Worm (Caenorhabditis elegans) whole organism, young adult: ENCODE data around the gene mdmh-35.

ENCODE experiments used
- B0035.1 ChIP-seq: sonication (generic microtip); optimal IDR thresholded peaks from 2 replicates; lab custom pipeline; 2016; ENCODE audit warnings: missing genetic modification characterization, mild to moderate bottlenecking, missing compliant biosample characterization, missing genotype, missing genetic modification reagents
- B0261.1 ChIP-seq: sonication (generic microtip); optimal IDR thresholded peaks from 2 replicates; lab custom pipeline; 2016; ENCODE audit warnings: mild to moderate bottlenecking, missing genetic modification characterization, moderate library complexity, missing compliant biosample characterization
- B0336.3 ChIP-seq: fragments of 200-800 bp; sonication (Bioruptor generic); IDR thresholded peaks from 2 replicates; pipeline ENCODE4 v1.3.6; 2022; ENCODE audit warnings: missing genetic modification characterization, missing compliant biosample characterization
- C06A6.2 ChIP-seq: fragments of 200-800 bp; sonication (Bioruptor generic); conservative IDR thresholded peaks from 2 replicates; pipeline ENCODE4 v1.3.6; 2022; ENCODE audit warnings: missing genetic modification characterization, missing compliant biosample characterization
- C17E4.6 ChIP-seq: fragments of 200-800 bp; sonication (Bioruptor generic); IDR thresholded peaks from 2 replicates; pipeline ENCODE4 v1.3.6; 2022; ENCODE audit warnings: missing genetic modification reagents, missing genetic modification characterization, missing compliant biosample characterization
- D2030.7 ChIP-seq: fragments of 200-800 bp; sonication (Bioruptor generic); IDR thresholded peaks from 2 replicates; pipeline ENCODE4 v1.3.6; 2022; ENCODE audit warnings: missing genetic modification reagents, missing genetic modification characterization, missing compliant biosample characterization
- F23B12.7 ChIP-seq: sonication (generic microtip); optimal IDR thresholded peaks from 2 replicates; lab custom pipeline; 2017; ENCODE audit warnings: missing genetic modification characterization, mild to moderate bottlenecking, missing compliant biosample characterization, antibody characterized with exemption, moderate library complexity; ENCODE audit not compliant: insufficient read depth
- F49E8.2 ChIP-seq: sonication (generic microtip); optimal IDR thresholded peaks from 3 replicates; lab custom pipeline; 2017; ENCODE audit warnings: missing genetic modification characterization, mild to moderate bottlenecking, missing compliant biosample characterization, antibody characterized with exemption, moderate library complexity; ENCODE audit not compliant: insufficient read depth
- F52B5.7 ChIP-seq: sonication (generic microtip); optimal IDR thresholded peaks from 2 replicates; lab custom pipeline; 2016; ENCODE audit warnings: mild to moderate bottlenecking, missing genetic modification characterization, missing compliant biosample characterization
- K11D2.4 ChIP-seq: fragments of 200-800 bp; sonication (Bioruptor generic); IDR thresholded peaks from 2 replicates; pipeline ENCODE4 v1.3.6; 2022; ENCODE audit warnings: missing genetic modification reagents, missing genetic modification characterization, missing compliant biosample characterization
- T26A5.8 ChIP-seq: sonication (generic microtip); optimal IDR thresholded peaks from 2 replicates; lab custom pipeline; 2016; ENCODE audit warnings: missing genetic modification characterization, missing compliant biosample characterization
- Y95B8A.8 ChIP-seq: fragments of 200-800 bp; sonication (Bioruptor generic); IDR thresholded peaks from 2 replicates; pipeline ENCODE4 v1.3.6; 2022; ENCODE audit warnings: missing genetic modification reagents, missing genetic modification characterization, missing compliant biosample characterization
- athp-1 ChIP-seq: sonication (generic microtip); optimal IDR thresholded peaks from 2 replicates; lab custom pipeline; 2017; ENCODE audit warnings: mild to moderate bottlenecking, missing genetic modification characterization, missing compliant biosample characterization
- attf-3 ChIP-seq: fragments of 200-800 bp; sonication (Bioruptor generic); conservative IDR thresholded peaks from 2 replicates; pipeline ENCODE4 v1.3.6; 2022; ENCODE audit warnings: missing genetic modification reagents, missing genetic modification characterization, missing compliant biosample characterization
- bed-2 ChIP-seq: fragments of 200-800 bp; sonication (Bioruptor generic); IDR thresholded peaks from 2 replicates; pipeline ENCODE4 v1.3.6; 2022; ENCODE audit warnings: missing genetic modification reagents, missing genetic modification characterization, missing compliant biosample characterization
- cebp-1 ChIP-seq, 2 experiments: fragments of 200-800 bp in 1 of 2; sonication (Bioruptor generic) in 1 of 2; sonication (generic microtip) in 1 of 2; IDR thresholded peaks in 1 of 2; optimal IDR thresholded peaks in 1 of 2; 2 replicates each; pipeline versions ENCODE4 v1.3.6 to Lab custom; 2017 to 2022; ENCODE audit warnings: missing compliant biosample characterization in 2 of 2, missing genetic modification characterization in 2 of 2, mild to moderate bottlenecking in 1 of 2, missing genetic modification reagents in 1 of 2, moderate library complexity in 1 of 2
- cebp-2 ChIP-seq: fragments of 200-800 bp; sonication (Bioruptor generic); IDR thresholded peaks from 2 replicates; pipeline ENCODE4 v1.3.6; 2022; ENCODE audit warnings: missing genetic modification characterization, missing compliant biosample characterization
- ceh-100 ChIP-seq: fragments of 200-800 bp; sonication (Bioruptor generic); IDR thresholded peaks from 2 replicates; pipeline ENCODE4 v1.3.6; 2022; ENCODE audit warnings: missing genetic modification reagents, missing genetic modification characterization, missing compliant biosample characterization
- ceh-27 ChIP-seq: fragments of 200-800 bp; sonication (Bioruptor generic); optimal IDR thresholded peaks from 2 replicates; lab custom pipeline; 2018; ENCODE audit warnings: mild to moderate bottlenecking, missing genetic modification characterization, moderate library complexity, missing compliant biosample characterization
- ceh-40 ChIP-seq: fragments of 200-800 bp; sonication (Bioruptor generic); IDR thresholded peaks from 2 replicates; pipeline ENCODE4 v1.3.6; 2022; ENCODE audit warnings: missing genetic modification characterization, missing compliant biosample characterization
- ceh-58 ChIP-seq: fragments of 200-800 bp; sonication (Bioruptor generic); IDR thresholded peaks from 2 replicates; pipeline ENCODE4 v1.3.6; 2022; ENCODE audit warnings: missing genetic modification characterization, missing compliant biosample characterization
- dpff-1 ChIP-seq: sonication (generic microtip); optimal IDR thresholded peaks from 2 replicates; lab custom pipeline; 2017; ENCODE audit warnings: mild to moderate bottlenecking, missing genetic modification characterization, missing compliant biosample characterization
- gei-17 ChIP-seq: fragments of 200-800 bp; sonication (Bioruptor generic); optimal IDR thresholded peaks from 2 replicates; lab custom pipeline; 2018; ENCODE audit warnings: mild to moderate bottlenecking, missing genetic modification characterization, missing compliant biosample characterization
- hmg-1.2 ChIP-seq: fragments of 200-800 bp; sonication (Bioruptor generic); IDR thresholded peaks from 2 replicates; pipeline ENCODE4 v1.3.6; 2022; ENCODE audit warnings: missing genetic modification reagents, missing genetic modification characterization, missing compliant biosample characterization
- hmg-20 ChIP-seq: fragments of 200-800 bp; sonication (Bioruptor generic); IDR thresholded peaks from 2 replicates; pipeline ENCODE4 v1.3.6; 2022; ENCODE audit warnings: missing genetic modification reagents, missing genetic modification characterization, missing compliant biosample characterization
- let-526 ChIP-seq: fragments of 200-800 bp; sonication (Bioruptor generic); IDR thresholded peaks from 2 replicates; pipeline ENCODE4 v1.3.6; 2022; ENCODE audit warnings: missing genetic modification reagents, missing genetic modification characterization, missing compliant biosample characterization
- lin-54 ChIP-seq: fragments of 200-800 bp; sonication (Bioruptor generic); optimal IDR thresholded peaks from 2 replicates; lab custom pipeline; 2018; ENCODE audit warnings: mild to moderate bottlenecking, missing genetic modification characterization, missing compliant biosample characterization
- lsy-27 ChIP-seq: sonication (generic microtip); optimal IDR thresholded peaks from 2 replicates; lab custom pipeline; 2017; ENCODE audit warnings: missing genetic modification characterization, mild to moderate bottlenecking, missing compliant biosample characterization, antibody characterized with exemption, missing genotype, borderline replicate concordance; ENCODE audit not compliant: insufficient read depth
- madf-10 ChIP-seq: sonication (generic microtip); optimal IDR thresholded peaks from 2 replicates; lab custom pipeline; 2016; ENCODE audit warnings: mild to moderate bottlenecking, missing genetic modification characterization, missing compliant biosample characterization
- madf-3 ChIP-seq: fragments of 200-800 bp; sonication (Bioruptor generic); IDR thresholded peaks from 2 replicates; pipeline ENCODE4 v1.3.6; 2022; ENCODE audit warnings: missing genetic modification reagents, missing genetic modification characterization, missing compliant biosample characterization
- mel-28 ChIP-seq: sonication (generic microtip); optimal IDR thresholded peaks from 2 replicates; lab custom pipeline; 2016; ENCODE audit warnings: borderline replicate concordance, mild to moderate bottlenecking, missing genetic modification characterization, missing compliant biosample characterization
- mxl-1 ChIP-seq: sonication (generic microtip); optimal IDR thresholded peaks from 2 replicates; lab custom pipeline; 2016; ENCODE audit warnings: missing genetic modification characterization, missing compliant biosample characterization
- nfya-1 ChIP-seq: sonication (generic microtip); optimal IDR thresholded peaks from 2 replicates; lab custom pipeline; 2017; ENCODE audit warnings: antibody characterized with exemption, missing compliant biosample characterization, missing genetic modification characterization, borderline replicate concordance; ENCODE audit not compliant: insufficient read depth
- nfyb-1 ChIP-seq: fragments of 200-800 bp; sonication (Bioruptor generic); IDR thresholded peaks from 2 replicates; pipeline ENCODE4 v1.3.6; 2022; ENCODE audit warnings: missing genetic modification reagents, missing genetic modification characterization, missing compliant biosample characterization
- nhr-120 ChIP-seq: fragments of 200-800 bp; sonication (Bioruptor generic); IDR thresholded peaks from 2 replicates; pipeline ENCODE4 v1.3.6; 2022; ENCODE audit warnings: missing genetic modification characterization, missing compliant biosample characterization
- pha-4 ChIP-seq: fragments of 150-350 bp; sonication (generic microtip); optimal IDR thresholded peaks from 2 replicates; lab custom pipeline; 2014; ENCODE audit warnings: missing biosample characterization, missing genetic modification reagents, missing genetic modification characterization
- rec-8 ChIP-seq, 2 experiments: sonication (generic microtip); optimal IDR thresholded peaks; 2 replicates each; lab custom pipeline; 2016; ENCODE audit warnings: mild to moderate bottlenecking in 2 of 2, missing genetic modification characterization in 2 of 2, missing genetic modification reagents in 2 of 2, missing genotype in 2 of 2, missing biosample characterization in 1 of 2, missing compliant biosample characterization in 1 of 2, moderate library complexity in 1 of 2
- repo-1 ChIP-seq: sonication (generic microtip); optimal IDR thresholded peaks from 2 replicates; lab custom pipeline; 2017; ENCODE audit warnings: mild to moderate bottlenecking, missing genetic modification characterization, missing compliant biosample characterization
- sea-2 ChIP-seq: fragments of 200-800 bp; sonication (Bioruptor generic); IDR thresholded peaks from 2 replicates; pipeline ENCODE4 v1.3.6; 2022; ENCODE audit warnings: missing genetic modification characterization, missing compliant biosample characterization
- snpc-1.3 ChIP-seq: sonication (generic microtip); optimal IDR thresholded peaks from 2 replicates; lab custom pipeline; 2017; ENCODE audit warnings: missing genetic modification characterization, mild to moderate bottlenecking, missing compliant biosample characterization, antibody characterized with exemption, moderate library complexity, missing genotype, missing genetic modification reagents; ENCODE audit not compliant: insufficient read depth
- snpc-4 ChIP-seq, 5 experiments: fragments of 150-350 bp in 1 of 5; sonication (generic microtip) in 4 of 5; optimal IDR thresholded peaks; 2 replicates each; lab custom pipeline; 2014 to 2018; ENCODE audit warnings: missing genetic modification characterization in 5 of 5, missing biosample characterization in 3 of 5, antibody characterized with exemption in 2 of 5, mild to moderate bottlenecking in 2 of 5, missing compliant biosample characterization in 2 of 5, missing genotype in 2 of 5, moderate library complexity in 2 of 5, missing genetic modification reagents in 1 of 5
- sptf-2 ChIP-seq: fragments of 200-800 bp; sonication (Bioruptor generic); optimal IDR thresholded peaks from 2 replicates; lab custom pipeline; 2018; ENCODE audit warnings: mild to moderate bottlenecking, missing genetic modification characterization, missing compliant biosample characterization
- xnd-1 ChIP-seq: sonication (generic microtip); optimal IDR thresholded peaks from 2 replicates; lab custom pipeline; 2016; ENCODE audit warnings: missing genotype, missing genetic modification reagents, missing genetic modification characterization, missing compliant biosample characterization
- zfh-2 ChIP-seq: fragments of 200-800 bp; sonication (Bioruptor generic); conservative IDR thresholded peaks from 2 replicates; pipeline ENCODE4 v1.3.6; 2022; ENCODE audit warnings: missing genetic modification reagents, missing genetic modification characterization, missing compliant biosample characterization
- zim-3 ChIP-seq: sonication (generic microtip); optimal IDR thresholded peaks from 2 replicates; lab custom pipeline; 2017; ENCODE audit warnings: mild to moderate bottlenecking, missing genetic modification characterization, moderate library complexity, missing compliant biosample characterization
- ztf-22 ChIP-seq: fragments of 200-800 bp; sonication (Bioruptor generic); optimal IDR thresholded peaks from 2 replicates; lab custom pipeline; 2018; ENCODE audit warnings: mild to moderate bottlenecking, missing genetic modification characterization, moderate library complexity, missing compliant biosample characterization
- ztf-25 ChIP-seq: fragments of 200-800 bp; sonication (Bioruptor generic); IDR thresholded peaks from 2 replicates; pipeline ENCODE4 v1.3.6; 2022; ENCODE audit warnings: missing genetic modification reagents, missing genetic modification characterization, missing compliant biosample characterization

Gene mdmh-35

DNA sequence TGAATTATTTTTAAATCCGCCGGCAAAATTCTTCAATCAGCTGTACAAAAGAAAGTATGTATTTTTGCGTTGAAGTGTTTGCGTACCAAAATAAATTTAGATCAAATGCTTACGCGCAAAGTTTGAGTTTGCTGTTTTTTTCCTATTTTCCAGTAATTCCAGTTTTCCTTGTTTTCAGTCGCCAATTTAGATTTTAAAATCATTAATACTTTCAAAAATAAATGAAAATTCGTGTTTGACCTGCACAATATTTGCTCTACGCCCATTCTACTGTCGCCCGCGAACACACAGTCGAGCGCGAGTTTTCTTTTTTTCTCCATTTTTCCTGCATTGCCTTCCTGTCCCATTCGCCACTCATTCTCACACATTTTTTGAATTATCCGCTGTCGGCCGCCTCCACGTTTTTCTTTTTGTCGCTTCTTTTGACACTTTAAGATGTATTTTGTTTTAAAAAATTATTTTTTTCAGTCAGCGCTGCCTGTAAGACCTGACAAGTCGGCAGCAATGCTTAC, 37.3 kb upstream of the mdmh-35 start, which contains the start of gene ptc-1 (continued):
- TF ChIP-seq nfyb-1 (no peak), ceh-27 (GFP tag; lab: Kevin White, UChicago) (no peak), ceh-100 (GFP tag; lab: Robert Waterston, UW) (no peak), sea-2 (no peak), madf-10 (no peak), F52B5.7 (tag; lab: Kevin White, UChicago) (no peak), let-526 (no peak), F49E8.2 (tag; lab: Kevin White, UChicago) (no peak), nhr-120 (GFP tag; lab: Robert Waterston, UW) (no peak), athp-1 (tag; lab: Kevin White, UChicago) (no peak), attf-3 (GFP tag; lab: Robert Waterston, UW) (no peak), ceh-40 (GFP tag; lab: Robert Waterston, UW) (no peak), zim-3 (tag; lab: Kevin White, UChicago) (no peak), lsy-27 (tag; lab: Kevin White, UChicago) (no peak), bed-2 (no peak), snpc-1.3 (tag; lab: Kevin White, UChicago) (no peak), nfya-1 (tag; lab: Kevin White, UChicago) (no peak), repo-1 (tag; lab: Kevin White, UChicago) (no peak), zfh-2 (no peak), mel-28 (no peak), hmg-1.2 (GFP tag; lab: Robert Waterston, UW) (peak; percentile 41; the same call in 1 of the 2 replicates), C17E4.6 (no peak), T26A5.8 (tag; lab: Kevin White, UChicago) (no peak), ceh-58 (GFP tag; lab: Robert Waterston, UW) (no peak), snpc-4 (GFP tag; optimal IDR thresholded peaks at IDR 0.05; lab: Kevin White, UChicago) (no peak), snpc-4 (tag; optimal IDR thresholded peaks at IDR 0.05; lab: Kevin White, UChicago) (no peak), ztf-22 (GFP tag; lab: Kevin White, UChicago) (no peak), dpff-1 (tag; lab: Kevin White, UChicago) (no peak), cebp-2 (GFP tag; lab: Robert Waterston, UW) (no peak), B0336.3 (no peak), Y95B8A.8 (GFP tag; lab: Robert Waterston, UW) (no peak), lin-54 (GFP tag; lab: Kevin White, UChicago) (peak; percentile 49), mxl-1 (tag; lab: Kevin White, UChicago) (no peak), K11D2.4 (GFP tag; lab: Robert Waterston, UW) (no peak), hmg-20 (GFP tag; lab: Robert Waterston, UW) (no peak), sptf-2 (GFP tag; lab: Kevin White, UChicago) (no peak), gei-17 (GFP tag; lab: Kevin White, UChicago) (no peak), pha-4 (tag; lab: Kevin White, UChicago) (no peak), B0035.1 (no peak), D2030.7 (peak; percentile 50), C06A6.2 (no peak), xnd-1 (peak; percentile 72), madf-3 (GFP tag; lab: Robert Waterston, UW) (no peak), F23B12.7 (tag; lab: Kevin White, UChicago) (no peak), cebp-1 (GFP tag; IDR thresholded peaks at IDR 0.05; lab: Robert Waterston, UW) (no peak), cebp-1 (tag; optimal IDR thresholded peaks at IDR 0.05; lab: Kevin White, UChicago) (no peak), ztf-25 (no peak), B0261.1 (tag; lab: Kevin White, UChicago) (no peak), rec-8 (tag; optimal IDR thresholded peaks at IDR 0.05; lab: Kevin White, UChicago) (no peak)
